Fruit fly (Drosophila melanogaster) whole organism, embryonic: ENCODE measurements around the gene Mics1.

Experiments used
- Asciz ChIP-seq: fragments of 200-800 bp; sonication (Bioruptor generic); optimal IDR thresholded peaks from 2 replicates; lab custom pipeline; 2017; ENCODE audit warnings: missing biosample characterization, mild to moderate bottlenecking, missing genetic modification characterization, missing genetic modification reagents
- Atf3 ChIP-seq: fragments of 200-800 bp; sonication (Bioruptor generic); optimal IDR thresholded peaks from 3 replicates; lab custom pipeline; 2016; ENCODE audit warnings: missing biosample characterization, missing genetic modification characterization
- Bteb2 ChIP-seq: fragments of 200-800 bp; sonication (Bioruptor generic); optimal IDR thresholded peaks from 2 replicates; lab custom pipeline; 2016; ENCODE audit warnings: missing biosample characterization, missing genetic modification characterization
- CG10209 ChIP-seq: fragments of 200-800 bp; sonication (Bioruptor generic); optimal IDR thresholded peaks from 3 replicates; lab custom pipeline; 2017; ENCODE audit warnings: missing biosample characterization, mild to moderate bottlenecking, missing genetic modification characterization, missing genetic modification reagents
- CG1024 ChIP-seq: fragments of 200-800 bp; sonication (Bioruptor generic); IDR thresholded peaks from 2 replicates; pipeline ENCODE4 v1.3.6; 2022; ENCODE audit warnings: missing biosample characterization, missing genetic modification characterization
- CG11093 ChIP-seq: fragments of 200-800 bp; sonication (Bioruptor generic); IDR thresholded peaks from 3 replicates; pipeline ENCODE4 v1.3.6; 2022; ENCODE audit warnings: missing biosample characterization, missing genetic modification characterization
- CG11247 ChIP-seq: fragments of 200-800 bp; sonication (Bioruptor generic); IDR thresholded peaks from 2 replicates; pipeline ENCODE4 v1.3.6; 2022; ENCODE audit warnings: missing biosample characterization, missing genetic modification characterization
- CG11560 ChIP-seq: fragments of 200-800 bp; sonication (Bioruptor generic); IDR thresholded peaks from 3 replicates; pipeline ENCODE4 v1.3.6; 2022; ENCODE audit warnings: missing biosample characterization, missing genetic modification characterization
- CG12155 ChIP-seq: fragments of 200-800 bp; sonication (Bioruptor generic); optimal IDR thresholded peaks from 3 replicates; lab custom pipeline; 2016; ENCODE audit warnings: missing biosample characterization, missing genetic modification characterization
- CG12299 ChIP-seq: fragments of 200-800 bp; sonication (Bioruptor generic); optimal IDR thresholded peaks from 2 replicates; lab custom pipeline; 2018; ENCODE audit warnings: missing biosample characterization, mild to moderate bottlenecking, missing genetic modification characterization
- CG13123 ChIP-seq: fragments of 200-800 bp; sonication (Bioruptor generic); optimal IDR thresholded peaks from 2 replicates; lab custom pipeline; 2016; ENCODE audit warnings: missing biosample characterization, missing genetic modification characterization
- CG15011 ChIP-seq: fragments of 200-800 bp; sonication (Bioruptor generic); optimal IDR thresholded peaks from 3 replicates; lab custom pipeline; 2018; ENCODE audit warnings: missing biosample characterization, mild to moderate bottlenecking, missing genetic modification characterization
- CG18599 ChIP-seq: fragments of 200-800 bp; sonication (Bioruptor generic); optimal IDR thresholded peaks from 3 replicates; lab custom pipeline; 2017; ENCODE audit warnings: missing biosample characterization, missing genetic modification characterization, mild to moderate bottlenecking, moderate library complexity, missing genetic modification reagents
- CG18764 ChIP-seq: fragments of 200-800 bp; sonication (Bioruptor generic); optimal IDR thresholded peaks from 3 replicates; lab custom pipeline; 2016; ENCODE audit warnings: missing biosample characterization, missing genetic modification characterization
- CG4282 ChIP-seq: fragments of 200-800 bp; sonication (Bioruptor generic); optimal IDR thresholded peaks from 2 replicates; lab custom pipeline; 2016; ENCODE audit warnings: missing biosample characterization, missing genetic modification characterization
- CG4360 ChIP-seq: fragments of 200-800 bp; sonication (Bioruptor generic); IDR thresholded peaks from 2 replicates; pipeline ENCODE4 v1.3.6; 2022; ENCODE audit warnings: missing biosample characterization, missing genetic modification characterization
- CG5245 ChIP-seq: fragments of 200-800 bp; sonication (Bioruptor generic); optimal IDR thresholded peaks from 3 replicates; lab custom pipeline; 2016; ENCODE audit warnings: missing biosample characterization, missing genetic modification characterization
- CG5953 ChIP-seq: fragments of 200-800 bp; sonication (Bioruptor generic); IDR thresholded peaks from 2 replicates; pipeline ENCODE4 v1.3.6; 2022; ENCODE audit warnings: missing biosample characterization, missing genetic modification characterization
- CG6272 ChIP-seq: fragments of 200-800 bp; sonication (Bioruptor generic); IDR thresholded peaks from 2 replicates; pipeline ENCODE4 v1.3.6; 2022; ENCODE audit warnings: missing biosample characterization, missing genetic modification characterization
- CG7556 ChIP-seq: fragments of 200-800 bp; sonication (Bioruptor generic); optimal IDR thresholded peaks from 2 replicates; lab custom pipeline; 2017; ENCODE audit warnings: missing biosample characterization, mild to moderate bottlenecking, missing genetic modification characterization
- CG8359 ChIP-seq: fragments of 200-800 bp; sonication (Bioruptor generic); optimal IDR thresholded peaks from 2 replicates; lab custom pipeline; 2017; ENCODE audit warnings: missing biosample characterization, mild to moderate bottlenecking, missing genetic modification characterization, borderline replicate concordance
- CG8388 ChIP-seq: fragments of 200-800 bp; sonication (Bioruptor generic); optimal IDR thresholded peaks from 2 replicates; lab custom pipeline; 2019; ENCODE audit warnings: missing biosample characterization, mild to moderate bottlenecking, missing genetic modification characterization, moderate library complexity
- CG8924 ChIP-seq: fragments of 200-800 bp; optimal IDR thresholded peaks from 3 replicates; lab custom pipeline; 2019; ENCODE audit warnings: missing biosample characterization, mild to moderate bottlenecking, missing genetic modification characterization, moderate library complexity
- CTCF ChIP-seq: fragments of 200-800 bp; sonication (Bioruptor generic); optimal IDR thresholded peaks from 2 replicates; lab custom pipeline; 2017; ENCODE audit warnings: missing biosample characterization, mild to moderate bottlenecking, missing genetic modification characterization, moderate library complexity
- Camta ChIP-seq: fragments of 200-800 bp; sonication (Bioruptor generic); optimal IDR thresholded peaks from 2 replicates; lab custom pipeline; 2016; ENCODE audit warnings: missing biosample characterization, missing genetic modification characterization
- Chrac-16 ChIP-seq: fragments of 200-800 bp; sonication (Bioruptor generic); optimal IDR thresholded peaks from 3 replicates; lab custom pipeline; 2016; ENCODE audit warnings: missing biosample characterization, missing genetic modification characterization
- Ets65A ChIP-seq: fragments of 200-800 bp; sonication (Bioruptor generic); peaks from one replicate; lab custom pipeline; 2016; ENCODE audit warnings: missing biosample characterization, missing genetic modification characterization
- Fer3 ChIP-seq: fragments of 200-800 bp; sonication (Bioruptor generic); optimal IDR thresholded peaks from 2 replicates; lab custom pipeline; 2018; ENCODE audit warnings: missing biosample characterization, mild to moderate bottlenecking, missing genetic modification characterization, moderate library complexity
- H2.0 ChIP-seq: fragments of 200-800 bp; sonication (Bioruptor generic); IDR thresholded peaks from 2 replicates; pipeline ENCODE4 v1.3.6; 2022; ENCODE audit warnings: missing biosample characterization, missing genetic modification characterization
- Hr3 ChIP-seq: fragments of 200-800 bp; sonication (Bioruptor generic); optimal IDR thresholded peaks from 3 replicates; lab custom pipeline; 2016; ENCODE audit warnings: missing biosample characterization, missing genetic modification characterization
- NC2β ChIP-seq: fragments of 200-800 bp; sonication (Bioruptor generic); optimal IDR thresholded peaks from 2 replicates; lab custom pipeline; 2016; ENCODE audit warnings: missing biosample characterization, missing genetic modification characterization
- Ptx1 ChIP-seq: fragments of 200-800 bp; sonication (Bioruptor generic); IDR thresholded peaks from 2 replicates; pipeline ENCODE4 v1.3.6; 2022; ENCODE audit warnings: missing biosample characterization, missing genetic modification characterization
- Spps ChIP-seq: fragments of 200-800 bp; sonication (Bioruptor generic); optimal IDR thresholded peaks from 2 replicates; lab custom pipeline; 2018; ENCODE audit warnings: missing biosample characterization, mild to moderate bottlenecking, missing genetic modification characterization
- TFAM ChIP-seq: fragments of 200-800 bp; sonication (Bioruptor generic); optimal IDR thresholded peaks from 2 replicates; lab custom pipeline; 2017; ENCODE audit warnings: missing biosample characterization, missing genetic modification characterization, inconsistent platforms
- Xbp1 ChIP-seq: fragments of 200-800 bp; sonication (Bioruptor generic); optimal IDR thresholded peaks from 3 replicates; lab custom pipeline; 2016; ENCODE audit warnings: missing biosample characterization, mild to moderate bottlenecking, missing genetic modification characterization
- ash1 ChIP-seq: fragments of 200-800 bp; sonication (Bioruptor generic); optimal IDR thresholded peaks from 2 replicates; lab custom pipeline; 2018; ENCODE audit warnings: missing biosample characterization, mild to moderate bottlenecking, missing genetic modification characterization
- ato ChIP-seq: fragments of 200-800 bp; sonication (Bioruptor generic); IDR thresholded peaks from 2 replicates; pipeline ENCODE4 v1.3.6; 2022; ENCODE audit warnings: missing biosample characterization, missing genetic modification characterization; ENCODE audit not compliant: partially characterized antibody
- corto ChIP-seq: fragments of 200-800 bp; sonication (Bioruptor generic); optimal IDR thresholded peaks from 2 replicates; lab custom pipeline; 2016; ENCODE audit warnings: missing biosample characterization, mild to moderate bottlenecking, missing genetic modification characterization, moderate library complexity
- disco-r ChIP-seq: fragments of 200-800 bp; sonication (Bioruptor generic); optimal IDR thresholded peaks from 2 replicates; lab custom pipeline; 2016; ENCODE audit warnings: missing biosample characterization, missing genetic modification characterization
- ems ChIP-seq: fragments of 200-800 bp; sonication (Bioruptor generic); optimal IDR thresholded peaks from 3 replicates; lab custom pipeline; 2016; ENCODE audit warnings: missing biosample characterization, missing genetic modification characterization
- gem ChIP-seq: fragments of 200-800 bp; sonication (Bioruptor generic); optimal IDR thresholded peaks from 2 replicates; lab custom pipeline; 2019; ENCODE audit warnings: missing biosample characterization, mild to moderate bottlenecking, missing genetic modification characterization, moderate library complexity
- gsb ChIP-seq: fragments of 200-800 bp; sonication (Bioruptor generic); IDR thresholded peaks from 2 replicates; pipeline ENCODE4 v1.3.6; 2022; ENCODE audit warnings: missing biosample characterization, missing genetic modification characterization
- kah ChIP-seq: fragments of 200-800 bp; sonication (Bioruptor generic); optimal IDR thresholded peaks from 2 replicates; lab custom pipeline; 2018; ENCODE audit warnings: missing biosample characterization, mild to moderate bottlenecking, missing genetic modification characterization
- lbe ChIP-seq: fragments of 200-800 bp; sonication (Bioruptor generic); optimal IDR thresholded peaks from 2 replicates; lab custom pipeline; 2016; ENCODE audit warnings: missing biosample characterization, mild to moderate bottlenecking, missing genetic modification characterization
- pros ChIP-seq: fragments of 200-800 bp; sonication (Bioruptor generic); optimal IDR thresholded peaks from 3 replicates; lab custom pipeline; 2019; ENCODE audit warnings: missing biosample characterization, mild to moderate bottlenecking, missing genetic modification characterization, moderate library complexity
- psq ChIP-seq: fragments of 200-800 bp; sonication (Bioruptor generic); optimal IDR thresholded peaks from 2 replicates; lab custom pipeline; 2017; ENCODE audit warnings: missing biosample characterization, missing genetic modification characterization
- rib ChIP-seq: fragments of 200-800 bp; sonication (Bioruptor generic); IDR thresholded peaks from 2 replicates; pipeline ENCODE4 v1.3.6; 2022; ENCODE audit warnings: missing biosample characterization, missing genetic modification characterization
- sd ChIP-seq: fragments of 200-800 bp; sonication (Bioruptor generic); optimal IDR thresholded peaks from 3 replicates; lab custom pipeline; 2018; ENCODE audit warnings: missing biosample characterization, mild to moderate bottlenecking, missing genetic modification characterization, moderate library complexity
- stwl ChIP-seq: fragments of 200-800 bp; sonication (Bioruptor generic); optimal IDR thresholded peaks from 3 replicates; lab custom pipeline; 2018; ENCODE audit warnings: missing biosample characterization, mild to moderate bottlenecking, missing genetic modification characterization, moderate library complexity
- trh ChIP-seq: fragments of 200-800 bp; sonication (Bioruptor generic); optimal IDR thresholded peaks from 2 replicates; lab custom pipeline; 2016; ENCODE audit warnings: missing biosample characterization, missing genetic modification characterization
- wor ChIP-seq: fragments of 200-800 bp; sonication (Bioruptor generic); IDR thresholded peaks from 2 replicates; pipeline ENCODE4 v1.3.6; 2022; ENCODE audit warnings: missing biosample characterization, missing genetic modification characterization
- zen ChIP-seq: fragments of 200-800 bp; sonication (Bioruptor generic); optimal IDR thresholded peaks from 3 replicates; lab custom pipeline; 2018; ENCODE audit warnings: missing biosample characterization, mild to moderate bottlenecking, missing genetic modification characterization, moderate library complexity

The Mics1 gene

dm6 chr3R:7473767-7474254 lies 28.4 kb downstream of the Mics1 start, which contains the start of gene CG1142 (continued):
- peak; percentile 90 for TF ChIP-seq CG6272 (GFP tag; lab: Robert Waterston, UW)
- peak; percentile 98 for TF ChIP-seq Bteb2 (GFP tag; lab: Kevin White, UChicago)
- TF ChIP-seq H2.0 (GFP tag; lab: Robert Waterston, UW): peak; percentile 99
- TF ChIP-seq CG8924 (tag; lab: Kevin White, UChicago): peak; percentile 99
- peak; percentile 96 for TF ChIP-seq NC2β (GFP tag; lab: Kevin White, UChicago)
- peak; percentile 96 for TF ChIP-seq CG12155 (GFP tag; lab: Kevin White, UChicago)
- peak; percentile 94 for TF ChIP-seq CG8359 (GFP tag; lab: Kevin White, UChicago)
- peak; percentile 97 for TF ChIP-seq Hr3 (GFP tag; lab: Kevin White, UChicago)
- peak; percentile 98 for TF ChIP-seq CG11247 (GFP tag; lab: Robert Waterston, UW)
- TF ChIP-seq Spps: peak; percentile 99
- peak; percentile 98 for TF ChIP-seq CG18764
- TF ChIP-seq ato (GFP tag; lab: Robert Waterston, UW): no peak
- TF ChIP-seq TFAM (GFP tag; lab: Kevin White, UChicago): peak; percentile 93
- TF ChIP-seq CG11093 (GFP tag; lab: Robert Waterston, UW): peak; percentile 95
- TF ChIP-seq Atf3 (GFP tag; lab: Kevin White, UChicago): peak; percentile 95
- peak; percentile 66 for TF ChIP-seq CG4282
- peak; percentile 97 for TF ChIP-seq trh (GFP tag; lab: Kevin White, UChicago)
- peak; percentile 98 for TF ChIP-seq Ets65A
- peak; percentile 97 for TF ChIP-seq Chrac-16
- TF ChIP-seq Ptx1: peak; percentile 97
- peak; percentile 95 for TF ChIP-seq ems (GFP tag; lab: Kevin White, UChicago)
- peak; percentile 98 for TF ChIP-seq CG15011
- TF ChIP-seq rib (GFP tag; lab: Robert Waterston, UW): peak; percentile 97
- peak; percentile 98 for TF ChIP-seq CG12299
- peak; percentile 97 for TF ChIP-seq CG1024 (GFP tag; lab: Robert Waterston, UW)
- peak; percentile 97 for TF ChIP-seq CG5245 (GFP tag; lab: Kevin White, UChicago)
- peak; percentile 99 for TF ChIP-seq CG8388 (GFP tag; lab: Kevin White, UChicago)
- peak; percentile 98 for TF ChIP-seq CG5953 (GFP tag; lab: Robert Waterston, UW)
- TF ChIP-seq stwl (tag; lab: Kevin White, UChicago): peak; percentile 98
- peak; percentile 97 for TF ChIP-seq gsb (GFP tag; lab: Robert Waterston, UW)
- TF ChIP-seq CG11560: peak; percentile 87
- TF ChIP-seq ash1 (GFP tag; lab: Kevin White, UChicago): peak; percentile 78
- peak; percentile 98 for TF ChIP-seq CG7556 (GFP tag; lab: Kevin White, UChicago)
- TF ChIP-seq gem: peak; percentile 100
- peak; percentile 98 for TF ChIP-seq CG18599 (GFP tag; lab: Kevin White, UChicago)
- TF ChIP-seq zen (tag; lab: Kevin White, UChicago): peak; percentile 100
- peak; percentile 96 for TF ChIP-seq CG13123 (GFP tag; lab: Kevin White, UChicago)
- TF ChIP-seq kah (GFP tag; lab: Kevin White, UChicago): peak; percentile 95
- peak; percentile 99 for TF ChIP-seq Fer3 (tag; lab: Kevin White, UChicago)
- TF ChIP-seq sd (tag; lab: Kevin White, UChicago): peak; percentile 93
- TF ChIP-seq Xbp1 (GFP tag; lab: Kevin White, UChicago): peak; percentile 98
- peak; percentile 92 for TF ChIP-seq psq (GFP tag; lab: Kevin White, UChicago)
- peak; percentile 58 for TF ChIP-seq corto (GFP tag; lab: Kevin White, UChicago)
- peak; percentile 97 for TF ChIP-seq disco-r (GFP tag; lab: Kevin White, UChicago)
- TF ChIP-seq CG10209 (GFP tag; lab: Kevin White, UChicago): peak; percentile 98
- peak; percentile 73 for TF ChIP-seq CTCF (GFP tag; lab: Kevin White, UChicago)
- TF ChIP-seq wor: peak; percentile 96
- TF ChIP-seq CG4360 (GFP tag; lab: Robert Waterston, UW): peak; percentile 88
- TF ChIP-seq Camta: peak; percentile 93
- peak; percentile 97 for TF ChIP-seq Asciz
- peak; percentile 73 for TF ChIP-seq pros (GFP tag; lab: Kevin White, UChicago)
- TF ChIP-seq lbe (GFP tag; lab: Kevin White, UChicago): peak; percentile 95
